Worm (Caenorhabditis elegans): Measurements from ENCODE around the gene zip-5.

zip-5 gene

DNA sequence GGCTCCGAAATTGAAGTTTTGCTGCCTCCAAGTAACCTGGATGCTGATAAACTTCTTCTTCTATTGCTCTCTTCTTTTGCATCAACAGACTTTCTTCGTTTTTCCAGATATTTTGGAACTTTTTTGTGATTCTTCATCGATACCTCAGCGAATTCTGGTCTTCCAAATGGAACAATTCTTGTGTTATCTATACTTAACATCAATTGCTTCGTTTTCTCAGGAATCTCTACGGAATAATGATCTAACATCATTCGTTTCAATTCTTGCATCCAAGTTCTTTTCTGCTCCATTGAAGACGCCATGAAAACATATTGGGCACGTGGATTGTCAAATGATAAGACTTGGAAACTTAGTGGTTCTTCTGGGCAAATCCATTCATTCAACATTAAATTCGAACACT lies 11.6 kb downstream of the zip-5 start, which contains the start of gene F32F2.4:
TSS of gene F32F2.4 (plus strand) at position 301 of the 400 bp plus-strand sequence.
- TF ChIP-seq ztf-3 (GFP tag; optimal IDR thresholded peaks at IDR 0.05) (no peak), ztf-28 (GFP tag; IDR thresholded peaks at IDR 0.05) (no peak), C17E4.6 (GFP tag; IDR thresholded peaks at IDR 0.05) (no peak), pbrm-1 (GFP tag; IDR thresholded peaks at IDR 0.05) (no peak), ceh-79 (tag; optimal IDR thresholded peaks at IDR 0.05) (no peak), ztf-22 (GFP tag; optimal IDR thresholded peaks at IDR 0.05) (no peak), ztf-25 (GFP tag; IDR thresholded peaks at IDR 0.05) (no peak), ekl-4 (GFP tag; IDR thresholded peaks at IDR 0.05) (no peak), F23B12.7 (tag; optimal IDR thresholded peaks at IDR 0.05; ENCODE audit: insufficient read depth) (no peak), efl-1 (GFP tag; optimal IDR thresholded peaks at IDR 0.05) (no peak), B0261.1 (tag; optimal IDR thresholded peaks at IDR 0.05) (no peak), F33H1.4 (GFP tag; IDR thresholded peaks at IDR 0.05) (no peak), rcor-1 (GFP tag; IDR thresholded peaks at IDR 0.05) (no peak), lsl-1 (GFP tag; optimal IDR thresholded peaks at IDR 0.05) (no peak)

DNA sequence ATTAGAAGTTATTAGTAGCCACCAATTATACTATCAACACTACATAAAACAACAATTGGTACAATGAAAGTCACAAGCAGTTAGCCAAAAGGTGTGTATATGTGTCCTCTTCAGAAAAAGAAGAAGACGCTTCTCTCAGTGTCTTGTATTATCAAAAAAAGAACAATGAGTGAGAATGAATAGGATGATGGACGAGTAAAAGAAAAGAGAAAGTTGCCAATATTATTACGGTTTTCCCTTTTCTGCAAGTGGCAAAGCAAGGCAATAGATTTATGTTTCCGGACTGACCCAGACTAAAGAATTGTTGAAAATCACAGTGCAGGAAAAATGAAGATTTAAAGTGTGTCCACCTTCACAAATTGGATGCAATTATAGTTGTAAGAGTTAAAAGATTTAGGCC lies 16.0 kb downstream of the zip-5 start:
- TF ChIP-seq lin-35 (GFP tag; optimal IDR thresholded peaks at IDR 0.05): no peak

DNA sequence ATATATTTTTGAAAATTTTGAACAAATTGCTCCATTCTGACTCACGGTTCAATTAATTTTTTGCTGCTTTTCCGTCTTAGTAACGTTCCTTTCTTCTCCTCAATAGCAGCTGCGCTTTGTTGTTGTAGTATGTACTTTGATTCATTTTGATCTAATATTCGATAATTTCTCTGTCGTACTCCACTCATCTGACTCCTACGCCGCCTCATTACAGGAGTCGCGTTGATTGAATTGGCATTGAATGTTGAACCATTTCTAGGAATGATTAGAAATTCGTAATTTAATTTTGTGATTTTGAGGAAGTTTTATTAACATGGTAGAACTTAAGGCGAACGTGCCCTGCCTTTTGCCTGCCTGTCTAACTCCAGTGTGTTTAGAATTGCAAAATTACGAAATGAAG lies 18.6 kb downstream of the zip-5 start:
- TF ChIP-seq F55B11.4 (tag; optimal IDR thresholded peaks at IDR 0.05; ENCODE audit: borderline replicate concordance, insufficient read depth) (no peak), die-1 (tag; optimal IDR thresholded peaks at IDR 0.05) (no peak), mxl-1 (tag; optimal IDR thresholded peaks at IDR 0.05) (no peak), ztf-18 (tag; optimal IDR thresholded peaks at IDR 0.05) (no peak), hmg-20 (GFP tag; IDR thresholded peaks at IDR 0.05) (no peak), lin-35 (GFP tag; optimal IDR thresholded peaks at IDR 0.05) (no peak), attf-6 (GFP tag; IDR thresholded peaks at IDR 0.05) (no peak), C17E4.6 (GFP tag; IDR thresholded peaks at IDR 0.05) (no peak), Y79H2A.3 (GFP tag; conservative IDR thresholded peaks at IDR 0.05) (no peak), snpc-1.3 (tag; optimal IDR thresholded peaks at IDR 0.05; ENCODE audit: insufficient read depth) (no peak), akir-1 (GFP tag; optimal IDR thresholded peaks at IDR 0.05) (no peak), C06A6.2 (GFP tag; conservative IDR thresholded peaks at IDR 0.05) (no peak), athp-1 (tag; optimal IDR thresholded peaks at IDR 0.05) (no peak)

DNA sequence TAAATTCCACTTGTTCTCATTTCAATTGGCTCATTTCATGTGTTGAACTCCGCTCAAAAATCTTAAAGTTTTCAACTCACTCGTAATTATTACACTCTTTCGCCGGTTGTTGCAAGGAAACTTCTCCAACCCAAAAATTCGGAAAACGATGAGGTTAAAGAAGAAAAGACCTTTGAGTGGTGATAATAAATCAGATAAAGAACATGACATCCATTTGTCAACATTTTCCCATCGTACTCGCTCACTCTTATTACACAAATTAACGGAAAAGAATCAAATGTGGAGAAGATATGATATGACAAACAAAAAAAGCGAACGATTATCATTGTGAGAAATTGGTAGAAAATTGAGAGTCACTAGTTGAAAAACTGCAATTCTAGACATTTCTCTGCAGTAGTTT lies 20.9 kb downstream of the zip-5 start:
- TF ChIP-seq hsf-1 (GFP tag; IDR thresholded peaks at IDR 0.05): no peak

DNA sequence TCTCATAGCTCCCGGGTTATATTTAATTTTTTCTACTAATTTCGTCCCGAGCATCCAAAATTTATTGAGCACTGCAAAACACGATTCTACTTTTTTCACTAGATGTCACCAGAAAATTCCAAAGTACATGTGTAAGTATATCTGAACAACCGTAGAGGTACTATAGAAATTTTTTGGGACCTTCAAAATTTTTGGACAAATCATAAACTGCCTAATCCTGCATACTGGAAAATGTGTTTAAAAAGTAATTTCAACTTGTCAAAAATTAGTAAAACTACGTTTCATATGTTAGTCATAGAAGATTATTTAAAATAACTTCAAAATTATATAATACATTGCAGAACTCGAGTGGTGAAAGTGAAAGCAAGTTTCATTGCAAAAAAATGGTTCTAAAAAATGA lies 22.2 kb downstream of the zip-5 start:
- TF ChIP-seq dpl-1 (GFP tag; optimal IDR thresholded peaks at IDR 0.05) (no peak), repo-1 (tag; optimal IDR thresholded peaks at IDR 0.05) (no peak), F23B12.7 (tag; optimal IDR thresholded peaks at IDR 0.05; ENCODE audit: insufficient read depth) (no peak), hlh-26 (GFP tag; conservative IDR thresholded peaks at IDR 0.05) (no peak), snpc-1.3 (tag; optimal IDR thresholded peaks at IDR 0.05; ENCODE audit: insufficient read depth) (no peak), F49E8.2 (tag; optimal IDR thresholded peaks at IDR 0.05; ENCODE audit: insufficient read depth) (no peak), ztf-22 (GFP tag; optimal IDR thresholded peaks at IDR 0.05) (no peak), T26A5.8 (tag; optimal IDR thresholded peaks at IDR 0.05) (no peak), snpc-1.1 (tag; optimal IDR thresholded peaks at IDR 0.05; ENCODE audit: insufficient read depth) (no peak), lsy-27 (tag; optimal IDR thresholded peaks at IDR 0.05; ENCODE audit: borderline replicate concordance, insufficient read depth) (no peak), rcor-1 (GFP tag; IDR thresholded peaks at IDR 0.05) (no peak), C17E4.6 (GFP tag; IDR thresholded peaks at IDR 0.05) (no peak), snpc-4 (GFP tag; optimal IDR thresholded peaks at IDR 0.05) (no peak), snpc-4 (tag; optimal IDR thresholded peaks at IDR 0.05) (no peak), mes-4 (tag; optimal IDR thresholded peaks at IDR 0.05) (no peak), ama-1 (optimal IDR thresholded peaks at IDR 0.05) (no peak), ama-1 (GFP tag; optimal IDR thresholded peaks at IDR 0.05) (no peak), zim-3 (tag; optimal IDR thresholded peaks at IDR 0.05) (no peak), dpff-1 (tag; optimal IDR thresholded peaks at IDR 0.05) (no peak), F22D6.2 (tag; optimal IDR thresholded peaks at IDR 0.05) (no peak), F57C9.4 (tag; optimal IDR thresholded peaks at IDR 0.05) (no peak)

Data from whole organism, young adult.